Worm (Caenorhabditis elegans): ENCODE results near the gene M57.2.

ce11 chrIV:3545060-3545459 is 17.9 kb downstream of the M57.2 start:
- TF ChIP-seq ztf-11 (tag; optimal IDR thresholded peaks at IDR 0.05) (no peak), snpc-4 (tag; optimal IDR thresholded peaks at IDR 0.05) (no peak)

Measured in whole organism, L3 larva.